Worm (Caenorhabditis elegans): ENCODE data around the gene unc-83.

Gene unc-83

DNA sequence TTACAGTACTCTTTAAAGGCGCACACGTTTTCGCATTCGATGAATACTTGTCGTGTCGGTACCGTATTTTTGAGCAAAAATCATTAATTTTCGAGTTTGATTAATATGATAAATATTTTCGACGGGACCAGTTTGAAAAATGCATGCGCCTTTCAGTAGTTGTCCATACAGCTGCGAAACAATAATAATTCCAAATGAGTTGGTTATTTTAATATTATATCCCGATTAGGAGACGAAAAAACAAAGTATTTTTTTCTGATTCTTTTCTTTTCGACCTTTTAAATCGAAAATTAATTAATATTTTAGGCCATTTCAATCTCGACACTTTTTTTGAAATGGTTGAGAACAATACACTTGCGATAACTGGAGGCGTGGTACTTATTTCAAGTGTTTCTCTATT lies 26.3 kb upstream of the unc-83 start, which contains the start of gene T05H4.4 (continued):
- TF ChIP-seq pbrm-1 (GFP tag; IDR thresholded peaks at IDR 0.05) (no peak), ceh-79 (tag; optimal IDR thresholded peaks at IDR 0.05) (no peak), aptf-3 (GFP tag; IDR thresholded peaks at IDR 0.05) (no peak), ZK185.1 (tag; optimal IDR thresholded peaks at IDR 0.05; ENCODE audit: poor library complexity, severe bottlenecking) (no peak)

DNA sequence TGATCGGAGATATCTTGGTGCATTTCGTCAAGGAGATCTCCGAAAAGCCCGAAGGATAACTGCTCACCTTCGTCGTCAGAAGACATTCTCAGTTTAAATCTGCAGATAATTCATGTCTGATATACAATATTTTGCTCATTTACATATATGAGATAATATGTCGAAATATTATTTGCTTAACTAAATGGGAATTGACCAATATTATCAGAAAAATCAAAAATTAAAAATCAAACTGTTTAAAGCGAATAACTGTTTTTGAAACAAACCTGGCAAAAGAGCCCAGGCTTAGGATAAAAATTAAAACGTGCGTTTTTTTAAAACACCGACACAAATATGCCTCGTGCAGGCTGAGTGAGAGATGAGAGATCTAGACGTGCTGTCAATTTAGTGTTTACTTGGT lies 23.3 kb upstream of the unc-83 start, which contains the start of gene T05H4.15:
Gene T05H4.15, minus strand, starts transcription at position 101 of the 400 bp plus-strand sequence.
- TF ChIP-seq nhr-80 (tag; optimal IDR thresholded peaks at IDR 0.05) (no peak), nhr-90 (tag; optimal IDR thresholded peaks at IDR 0.05) (no peak), hlh-12 (tag; optimal IDR thresholded peaks at IDR 0.05) (no peak), dox-1 (GFP tag; IDR thresholded peaks at IDR 0.05) (no peak), ztf-22 (GFP tag; optimal IDR thresholded peaks at IDR 0.05) (no peak), nhr-120 (GFP tag; IDR thresholded peaks at IDR 0.05) (no peak), zim-3 (tag; optimal IDR thresholded peaks at IDR 0.05) (no peak), ceh-27 (GFP tag; optimal IDR thresholded peaks at IDR 0.05) (no peak), ceh-91 (GFP tag; IDR thresholded peaks at IDR 0.05) (no peak)

ce11 chrV:6442037-6442436 lies 22.8 kb upstream of the unc-83 start, which contains the start of gene T05H4.3:
Gene T05H4.3 (plus strand): TSS chrV:6442337.
- TF ChIP-seq athp-1 (tag; optimal IDR thresholded peaks at IDR 0.05), result no peak
- TF ChIP-seq chd-7 (tag; optimal IDR thresholded peaks at IDR 0.05), result no peak
- no peak for TF ChIP-seq Y53G8AR.9 (GFP tag; conservative IDR thresholded peaks at IDR 0.05)
- TF ChIP-seq nhr-80 (tag; optimal IDR thresholded peaks at IDR 0.05), result no peak
- no peak for TF ChIP-seq hmg-1.2 (GFP tag; IDR thresholded peaks at IDR 0.05)
- no peak for TF ChIP-seq atf-7 (tag; optimal IDR thresholded peaks at IDR 0.05)
- TF ChIP-seq let-607 (tag; optimal IDR thresholded peaks at IDR 0.05), result no peak
- no peak for TF ChIP-seq lin-26 (GFP tag; IDR thresholded peaks at IDR 0.05)

DNA sequence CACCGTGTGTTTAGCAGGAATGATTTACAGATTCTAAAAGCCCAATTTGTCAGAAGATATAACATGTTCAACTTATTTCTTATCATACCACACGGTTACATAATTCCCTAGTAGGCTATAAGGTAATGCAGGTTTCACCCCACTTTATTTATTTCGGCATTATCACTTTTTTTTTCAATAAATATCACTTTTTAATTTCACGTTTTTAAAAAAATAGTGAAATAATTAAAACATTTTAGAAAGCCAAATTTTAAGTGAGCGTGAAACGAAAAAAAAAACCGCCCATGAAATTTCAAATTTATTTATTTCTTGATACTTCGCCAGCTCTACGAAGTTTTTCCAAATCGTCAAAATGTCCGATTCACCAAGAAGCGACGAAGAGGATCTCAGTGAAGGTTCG lies 16.5 kb upstream of the unc-83 start, which contains the start of gene fbxa-196:
Gene fbxa-196, plus strand, starts transcription at position 301 of the 400 bp plus-strand sequence.
- TF ChIP-seq ZK185.1 (tag; optimal IDR thresholded peaks at IDR 0.05; ENCODE audit: poor library complexity, severe bottlenecking) (no peak), F57C9.4 (tag; optimal IDR thresholded peaks at IDR 0.05) (no peak), rpc-1 (optimal IDR thresholded peaks at IDR 0.05) (no peak), rpc-1 (tag; optimal IDR thresholded peaks at IDR 0.05) (no peak), dox-1 (GFP tag; IDR thresholded peaks at IDR 0.05) (no peak), madf-6 (GFP tag; IDR thresholded peaks at IDR 0.05) (no peak), rec-8 (tag; optimal IDR thresholded peaks at IDR 0.05) (no peak), C17E4.6 (GFP tag; IDR thresholded peaks at IDR 0.05) (no peak), B0336.3 (GFP tag; IDR thresholded peaks at IDR 0.05) (no peak), cebp-2 (GFP tag; IDR thresholded peaks at IDR 0.05) (no peak), T07F8.4 (tag; optimal IDR thresholded peaks at IDR 0.05) (no peak), hlh-26 (GFP tag; conservative IDR thresholded peaks at IDR 0.05) (no peak), hlh-12 (tag; optimal IDR thresholded peaks at IDR 0.05) (no peak), Y67H2A.10 (GFP tag; conservative IDR thresholded peaks at IDR 0.05) (no peak), lsl-1 (GFP tag; optimal IDR thresholded peaks at IDR 0.05) (no peak), sdz-38 (tag; optimal IDR thresholded peaks at IDR 0.05) (no peak)

All from whole organism, young adult.